Worm (Caenorhabditis elegans): ENCODE data around the gene C27D8.2.

DNA sequence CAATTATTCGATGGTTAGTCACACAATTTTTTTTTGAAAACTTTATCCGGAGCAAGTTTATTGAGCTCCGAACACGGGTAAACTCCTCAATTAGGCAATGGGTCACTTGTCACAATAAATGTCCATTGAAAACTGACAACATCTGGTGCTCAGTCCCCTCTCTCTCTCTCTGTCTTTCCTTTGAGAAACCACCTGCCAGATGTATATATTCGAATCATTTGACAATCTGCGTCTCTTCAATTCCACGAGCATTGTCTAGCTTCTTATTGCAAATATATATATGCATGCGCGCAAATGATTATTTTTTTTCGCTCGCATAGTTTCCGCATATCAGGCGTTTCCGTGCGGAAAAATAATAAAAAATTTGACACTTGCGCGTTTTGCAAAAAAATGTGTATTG is 25.2 kb upstream of the C27D8.2 start:
- TF ChIP-seq tab-1 (GFP tag; IDR thresholded peaks at IDR 0.05), result no peak
- no peak for TF ChIP-seq T22C8.4 (GFP tag; IDR thresholded peaks at IDR 0.05)

All from whole organism, midembryonic.